Worm (Caenorhabditis elegans) whole organism, late embryonic: ENCODE data around the gene sptl-1.
A peak's percentile ranks its signal among the peaks of the same experiment; 100 is the strongest.

Source experiments
- C38D4.7 ChIP-seq: fragments of 200-800 bp; sonication (Bioruptor generic); optimal IDR thresholded peaks from 2 replicates; lab custom pipeline; 2018; ENCODE audit warnings: mild to moderate bottlenecking, missing genetic modification characterization, moderate library complexity, missing compliant biosample characterization
- K09A11.1 ChIP-seq: sonication (generic microtip); optimal IDR thresholded peaks from 2 replicates; lab custom pipeline; 2017; ENCODE audit warnings: antibody characterized with exemption, mild to moderate bottlenecking, missing genetic modification characterization, missing compliant biosample characterization; ENCODE audit not compliant: insufficient read depth
- T23F11.4 ChIP-seq: fragments of 200-800 bp; sonication (Bioruptor generic); optimal IDR thresholded peaks from 2 replicates; lab custom pipeline; 2018; ENCODE audit warnings: mild to moderate bottlenecking, missing genetic modification characterization, missing compliant biosample characterization
- ahr-1 ChIP-seq: sonication (generic microtip); optimal IDR thresholded peaks from 2 replicates; lab custom pipeline; 2016; ENCODE audit warnings: missing genetic modification characterization, missing compliant biosample characterization
- ama-1 ChIP-seq: fragments of 150-350 bp; optimal IDR thresholded peaks from 2 replicates; lab custom pipeline; 2014
- ceh-2 ChIP-seq: sonication (generic microtip); optimal IDR thresholded peaks from 2 replicates; lab custom pipeline; 2016; ENCODE audit warnings: missing genotype, missing genetic modification characterization, missing compliant biosample characterization
- ceh-22 ChIP-seq: sonication (generic microtip); optimal IDR thresholded peaks from 2 replicates; lab custom pipeline; 2017; ENCODE audit warnings: missing biosample characterization, missing genetic modification characterization
- ceh-24 ChIP-seq: sonication (generic microtip); optimal IDR thresholded peaks from 2 replicates; lab custom pipeline; 2016; ENCODE audit warnings: mild to moderate bottlenecking, missing genetic modification characterization, missing compliant biosample characterization
- ceh-30 ChIP-seq: fragments of 150-350 bp; optimal IDR thresholded peaks from 2 replicates; lab custom pipeline; 2014; ENCODE audit warnings: missing biosample characterization, missing genetic modification characterization
- ceh-31 ChIP-seq: sonication (generic microtip); optimal IDR thresholded peaks from 2 replicates; lab custom pipeline; 2016; ENCODE audit warnings: missing genetic modification characterization, missing compliant biosample characterization
- ceh-34 ChIP-seq: sonication (generic microtip); optimal IDR thresholded peaks from 2 replicates; lab custom pipeline; 2016; ENCODE audit warnings: mild to moderate bottlenecking, missing genetic modification characterization, missing compliant biosample characterization
- ceh-45 ChIP-seq: fragments of 200-800 bp; sonication (Bioruptor generic); IDR thresholded peaks from 2 replicates; pipeline ENCODE4 v1.3.6; 2022; ENCODE audit warnings: missing genetic modification reagents, missing genetic modification characterization, missing compliant biosample characterization
- ceh-9 ChIP-seq: sonication (generic microtip); optimal IDR thresholded peaks from 2 replicates; lab custom pipeline; 2016; ENCODE audit warnings: mild to moderate bottlenecking, missing genetic modification characterization, inconsistent platforms, missing compliant biosample characterization
- dmd-4 ChIP-seq: sonication (generic microtip); optimal IDR thresholded peaks from 2 replicates; lab custom pipeline; 2016; ENCODE audit warnings: borderline replicate concordance, missing genetic modification characterization, missing compliant biosample characterization
- elt-4 ChIP-seq: sonication (generic microtip); optimal IDR thresholded peaks from 2 replicates; lab custom pipeline; 2016; ENCODE audit warnings: missing genetic modification characterization, missing compliant biosample characterization
- hlh-13 ChIP-seq: fragments of 200-800 bp; sonication (Bioruptor generic); optimal IDR thresholded peaks from 2 replicates; lab custom pipeline; 2018; ENCODE audit warnings: mild to moderate bottlenecking, missing genetic modification characterization, missing compliant biosample characterization
- hlh-15 ChIP-seq: sonication (generic microtip); optimal IDR thresholded peaks from 2 replicates; lab custom pipeline; 2016; ENCODE audit warnings: missing genetic modification characterization, missing compliant biosample characterization
- hlh-8 ChIP-seq: sonication (generic microtip); optimal IDR thresholded peaks from 2 replicates; lab custom pipeline; 2016; ENCODE audit warnings: missing genotype, missing genetic modification characterization, missing compliant biosample characterization
- lim-6 ChIP-seq: sonication (generic microtip); optimal IDR thresholded peaks from 2 replicates; lab custom pipeline; 2016; ENCODE audit warnings: missing genetic modification characterization, missing compliant biosample characterization
- nfya-1 ChIP-seq: sonication (generic microtip); optimal IDR thresholded peaks from 2 replicates; lab custom pipeline; 2017; ENCODE audit warnings: missing genetic modification characterization, mild to moderate bottlenecking, missing compliant biosample characterization, antibody characterized with exemption, moderate library complexity
- nhr-232 ChIP-seq: sonication (generic microtip); optimal IDR thresholded peaks from 2 replicates; lab custom pipeline; 2016; ENCODE audit warnings: missing genetic modification characterization, missing compliant biosample characterization
- pat-9 ChIP-seq: fragments of 200-800 bp; sonication (Bioruptor generic); optimal IDR thresholded peaks from 2 replicates; lab custom pipeline; 2018; ENCODE audit warnings: mild to moderate bottlenecking, missing genetic modification characterization, moderate library complexity, missing compliant biosample characterization
- pax-1 ChIP-seq: fragments of 150-350 bp; optimal IDR thresholded peaks from 2 replicates; lab custom pipeline; 2014; ENCODE audit warnings: missing biosample characterization, missing genetic modification characterization
- pha-2 ChIP-seq: sonication (generic microtip); optimal IDR thresholded peaks from 2 replicates; lab custom pipeline; 2017; ENCODE audit warnings: mild to moderate bottlenecking, missing genetic modification characterization, missing compliant biosample characterization
- pha-4 ChIP-seq: fragments of 150-350 bp; optimal IDR thresholded peaks from 2 replicates; lab custom pipeline; 2018; ENCODE audit warnings: missing biosample characterization, missing genetic modification reagents, missing genetic modification characterization
- pqm-1 ChIP-seq: sonication (generic microtip); optimal IDR thresholded peaks from 2 replicates; lab custom pipeline; 2016; ENCODE audit warnings: missing genetic modification characterization, missing compliant biosample characterization
- ref-2 ChIP-seq: sonication (generic microtip); optimal IDR thresholded peaks from 2 replicates; lab custom pipeline; 2016; ENCODE audit warnings: missing genetic modification characterization, missing compliant biosample characterization
- rnt-1 ChIP-seq: sonication (generic microtip); optimal IDR thresholded peaks from 2 replicates; lab custom pipeline; 2016; ENCODE audit warnings: missing genetic modification characterization, missing compliant biosample characterization
- sdc-2 ChIP-seq: sonication (generic microtip); optimal IDR thresholded peaks from 2 replicates; lab custom pipeline; 2016; ENCODE audit warnings: missing genotype, missing genetic modification characterization, missing compliant biosample characterization
- sox-2 ChIP-seq: fragments of 200-800 bp; sonication (Bioruptor generic); IDR thresholded peaks from 2 replicates; pipeline ENCODE4 v1.3.6; 2022; ENCODE audit warnings: missing genetic modification reagents, missing genetic modification characterization, missing compliant biosample characterization
- sox-4 ChIP-seq: sonication (generic microtip); optimal IDR thresholded peaks from 2 replicates; lab custom pipeline; 2017; ENCODE audit warnings: mild to moderate bottlenecking, missing genetic modification characterization, inconsistent platforms, missing compliant biosample characterization
- tbx-7 ChIP-seq: sonication (generic microtip); optimal IDR thresholded peaks from 2 replicates; lab custom pipeline; 2016; ENCODE audit warnings: missing genotype, missing genetic modification characterization, missing compliant biosample characterization
- ttx-3 ChIP-seq: sonication (generic microtip); optimal IDR thresholded peaks from 2 replicates; lab custom pipeline; 2016; ENCODE audit warnings: missing genetic modification reagents, missing genetic modification characterization, missing compliant biosample characterization
- unc-3 ChIP-seq, 2 experiments: fragments of 200-800 bp in 1 of 2; sonication (Bioruptor generic) in 1 of 2; sonication (generic microtip) in 1 of 2; conservative IDR thresholded peaks in 1 of 2; optimal IDR thresholded peaks in 1 of 2; 2 replicates each; pipeline versions ENCODE4 v1.3.6 to Lab custom; 2016 to 2022; ENCODE audit warnings: missing compliant biosample characterization in 2 of 2, missing genetic modification characterization in 2 of 2, missing genetic modification reagents in 1 of 2
- unc-42 ChIP-seq: sonication (generic microtip); optimal IDR thresholded peaks from 2 replicates; lab custom pipeline; 2016; ENCODE audit warnings: missing genotype, missing genetic modification characterization, missing compliant biosample characterization
- unc-55 ChIP-seq: sonication (generic microtip); optimal IDR thresholded peaks from 2 replicates; lab custom pipeline; 2017; ENCODE audit warnings: missing biosample characterization, missing genetic modification reagents, missing genetic modification characterization
- ztf-16 ChIP-seq: sonication (generic microtip); optimal IDR thresholded peaks from 2 replicates; lab custom pipeline; 2017; ENCODE audit warnings: missing genetic modification characterization, missing compliant biosample characterization

The sptl-1 gene

ce11 chrII:37213-37612 lies 14.2 kb upstream of the sptl-1 start, which contains the start of gene F23F1.6:
TSS of gene F23F1.6 (minus strand) at chrII:37313.
- TF ChIP-seq hlh-15 (tag; lab: Kevin White, UChicago) (no peak), pha-4 (tag; lab: Kevin White, UChicago) (no peak), pha-2 (no peak), unc-3 (GFP tag; conservative IDR thresholded peaks at IDR 0.05; lab: Robert Waterston, UW) (no peak), unc-3 (tag; optimal IDR thresholded peaks at IDR 0.05; lab: Kevin White, UChicago) (no peak), ceh-22 (tag; lab: Kevin White, UChicago) (no peak), hlh-8 (tag; lab: Kevin White, UChicago) (no peak), ceh-34 (tag; lab: Kevin White, UChicago) (no peak), ceh-45 (GFP tag; lab: Robert Waterston, UW) (no peak), C38D4.7 (GFP tag; lab: Kevin White, UChicago) (no peak), nhr-232 (tag; lab: Kevin White, UChicago) (no peak), lim-6 (no peak), ceh-24 (tag; lab: Kevin White, UChicago) (no peak), sox-4 (tag; lab: Kevin White, UChicago) (no peak), dmd-4 (tag; lab: Kevin White, UChicago) (no peak), ceh-31 (tag; lab: Kevin White, UChicago) (no peak), hlh-13 (GFP tag; lab: Kevin White, UChicago) (no peak), ceh-2 (tag; lab: Kevin White, UChicago) (no peak), ahr-1 (tag; lab: Kevin White, UChicago) (no peak)

ce11 chrII:39437-39836 lies 12.0 kb upstream of the sptl-1 start, which contains the start of gene spp-24:
TSS of gene spp-24 (minus strand) at chrII:39537.
- TF ChIP-seq C38D4.7 (GFP tag; lab: Kevin White, UChicago) (no peak), nfya-1 (no peak), K09A11.1 (no peak), sox-4 (tag; lab: Kevin White, UChicago) (no peak), T23F11.4 (no peak)

DNA sequence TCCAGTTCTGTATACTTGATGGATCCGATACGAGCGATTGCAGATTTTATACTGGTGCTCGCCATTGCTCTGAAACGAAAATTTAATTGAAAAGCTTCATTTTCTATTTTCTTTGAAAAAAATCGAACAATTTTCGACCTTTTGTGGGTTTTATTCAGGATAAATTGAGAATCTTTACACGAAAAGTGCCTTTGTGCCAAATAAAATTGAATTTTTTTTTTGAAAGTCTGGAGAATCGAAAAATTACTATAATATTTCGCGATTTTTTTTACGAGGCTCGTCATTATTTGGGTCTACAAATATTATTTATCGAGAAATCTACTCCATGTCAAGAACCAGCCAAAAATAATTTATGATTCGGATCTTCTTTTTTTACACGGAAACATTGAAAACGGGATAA lies 9.5 kb upstream of the sptl-1 start, which contains the start of gene F23F1.10:
Gene F23F1.10 (minus strand): TSS at position 69 of the 400 bp plus-strand sequence.
- TF ChIP-seq pha-4 (tag; lab: Kevin White, UChicago) (no peak), pax-1 (no peak), hlh-15 (tag; lab: Kevin White, UChicago) (no peak)

DNA sequence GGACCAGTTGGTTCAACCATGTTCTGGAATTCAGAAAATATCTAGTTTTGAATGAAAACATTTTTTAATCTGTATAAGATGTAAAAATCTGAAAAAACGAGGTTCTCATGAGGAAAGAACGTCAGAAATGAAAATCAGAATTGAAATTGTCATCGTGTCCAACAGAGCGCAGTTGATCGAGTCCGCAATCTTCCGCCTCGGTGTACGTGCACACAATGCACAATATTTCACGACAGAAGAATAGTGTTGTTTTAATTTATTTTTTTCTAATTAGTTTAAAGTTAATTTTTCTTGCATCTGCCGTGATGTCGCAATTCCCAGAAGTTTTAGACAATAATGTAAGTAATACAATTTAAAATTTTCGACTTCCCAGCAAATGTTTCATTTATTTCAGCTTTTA lies 7.8 kb upstream of the sptl-1 start, which contains the start of gene nfyc-1:
Gene nfyc-1 (plus strand): TSS at position 268 of the 400 bp plus-strand sequence.
- peak; percentile 28 for TF ChIP-seq nfya-1
- no peak for TF ChIP-seq pat-9 (tag; lab: Kevin White, UChicago)
- TF ChIP-seq unc-55, result peak; percentile 36
- peak; percentile 76 for TF ChIP-seq unc-42 (tag; lab: Kevin White, UChicago)
- TF ChIP-seq, all 69 proteins: peak for 3

DNA sequence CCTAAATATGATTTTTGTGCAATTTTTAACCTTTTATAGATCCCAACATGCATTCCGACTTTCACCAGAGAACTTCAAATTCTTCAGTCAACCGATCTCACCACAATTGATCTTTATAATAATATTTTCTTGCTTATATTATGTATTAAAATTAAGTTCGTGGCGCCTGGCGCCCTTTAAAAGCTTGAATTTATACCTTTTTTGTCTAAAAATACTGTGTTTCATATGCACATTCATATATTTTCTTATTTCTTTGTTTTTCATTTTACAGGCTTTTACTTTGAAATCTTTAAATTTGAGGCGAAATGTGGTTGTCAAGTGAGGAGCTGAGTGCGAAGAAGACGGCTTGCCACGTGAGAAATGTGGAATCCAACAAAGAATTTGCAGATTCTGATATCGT lies 6.7 kb upstream of the sptl-1 start, which contains the start of gene rpoa-49:
Gene rpoa-49 (plus strand): TSS at position 301 of the 400 bp plus-strand sequence.
- no peak for TF ChIP-seq C38D4.7 (GFP tag; lab: Kevin White, UChicago)
- no peak for TF ChIP-seq K09A11.1
- TF ChIP-seq ceh-34 (tag; lab: Kevin White, UChicago), result no peak
- TF ChIP-seq nfya-1, result no peak
- no peak for TF ChIP-seq pat-9 (tag; lab: Kevin White, UChicago)
- TF ChIP-seq sdc-2 (tag; lab: Kevin White, UChicago), result no peak
- no peak for TF ChIP-seq ttx-3 (tag; lab: Kevin White, UChicago)
- no peak for TF ChIP-seq ceh-30
- TF ChIP-seq sox-2 (GFP tag; lab: Robert Waterston, UW), result no peak
- TF ChIP-seq ama-1 (lab: Kevin White, UChicago), result no peak
- TF ChIP-seq ceh-9, result no peak
- TF ChIP-seq pax-1, result no peak
- no peak for TF ChIP-seq elt-4 (tag; lab: Kevin White, UChicago)
- TF ChIP-seq rnt-1 (tag; lab: Kevin White, UChicago), result no peak
- TF ChIP-seq pqm-1 (tag; lab: Kevin White, UChicago), result no peak
- TF ChIP-seq pha-2, result no peak
- no peak for TF ChIP-seq ceh-2 (tag; lab: Kevin White, UChicago)
- TF ChIP-seq tbx-7, result no peak
- TF ChIP-seq ztf-16 (tag; lab: Kevin White, UChicago), result no peak
- no peak for TF ChIP-seq ref-2 (tag; lab: Kevin White, UChicago)
- TF ChIP-seq, all 69 proteins: peak for 0
